Fruit fly (Drosophila melanogaster) whole organism, embryonic: ENCODE results near the gene CG13921.

Source experiments
- Awh ChIP-seq: fragments of 200-800 bp; sonication (Bioruptor generic); IDR thresholded peaks from 2 replicates; pipeline ENCODE4, ENCODE4 v1.3.6; 2022; ENCODE audit warnings: missing biosample characterization, missing genetic modification characterization
- CG10959 ChIP-seq: fragments of 200-800 bp; sonication (Bioruptor generic); IDR thresholded peaks from 2 replicates; pipeline ENCODE4 v1.3.6; 2022; ENCODE audit warnings: missing biosample characterization, missing genetic modification characterization
- CG11093 ChIP-seq: fragments of 200-800 bp; sonication (Bioruptor generic); IDR thresholded peaks from 3 replicates; pipeline ENCODE4 v1.3.6; 2022; ENCODE audit warnings: missing biosample characterization, missing genetic modification characterization
- CG12236 ChIP-seq: fragments of 200-800 bp; sonication (Bioruptor generic); optimal IDR thresholded peaks from 2 replicates; lab custom pipeline; 2016; ENCODE audit warnings: missing biosample characterization, missing genetic modification characterization
- CG13123 ChIP-seq: fragments of 200-800 bp; sonication (Bioruptor generic); optimal IDR thresholded peaks from 2 replicates; lab custom pipeline; 2016; ENCODE audit warnings: missing biosample characterization, missing genetic modification characterization
- CG13296 ChIP-seq: fragments of 200-800 bp; sonication (Bioruptor generic); optimal IDR thresholded peaks from 3 replicates; lab custom pipeline; 2018; ENCODE audit warnings: missing biosample characterization, mild to moderate bottlenecking, missing genetic modification characterization
- CG13775 ChIP-seq: fragments of 200-800 bp; sonication (Bioruptor generic); optimal IDR thresholded peaks from 3 replicates; lab custom pipeline; 2017; ENCODE audit warnings: missing biosample characterization, mild to moderate bottlenecking, missing genetic modification characterization
- CG1603 ChIP-seq: fragments of 200-800 bp; sonication (Bioruptor generic); optimal IDR thresholded peaks from 2 replicates; lab custom pipeline; 2019; ENCODE audit warnings: missing biosample characterization, mild to moderate bottlenecking, missing genetic modification characterization, moderate library complexity
- CG1647 ChIP-seq: fragments of 200-800 bp; sonication (Bioruptor generic); optimal IDR thresholded peaks from 3 replicates; lab custom pipeline; 2016; ENCODE audit warnings: missing biosample characterization, missing genetic modification characterization
- CG18262 ChIP-seq: fragments of 200-800 bp; optimal IDR thresholded peaks from 3 replicates; lab custom pipeline; 2019; ENCODE audit warnings: missing biosample characterization, mild to moderate bottlenecking, missing genetic modification characterization, moderate library complexity
- CG32767 ChIP-seq: fragments of 200-800 bp; sonication (Bioruptor generic); IDR thresholded peaks from 2 replicates; pipeline ENCODE4 v1.3.6; 2022; ENCODE audit warnings: missing biosample characterization, missing genetic modification characterization
- CG33557 ChIP-seq: fragments of 200-800 bp; sonication (Bioruptor generic); optimal IDR thresholded peaks from 2 replicates; lab custom pipeline; 2019; ENCODE audit warnings: missing biosample characterization, mild to moderate bottlenecking, missing genetic modification characterization, moderate library complexity
- CG3407 ChIP-seq: fragments of 200-800 bp; sonication (Bioruptor generic); optimal IDR thresholded peaks from 2 replicates; lab custom pipeline; 2018; ENCODE audit warnings: missing biosample characterization, mild to moderate bottlenecking, missing genetic modification characterization
- CG3847 ChIP-seq: fragments of 200-800 bp; sonication (Bioruptor generic); IDR thresholded peaks from 2 replicates; pipeline ENCODE4 v1.3.6; 2022; ENCODE audit warnings: missing biosample characterization, missing genetic modification characterization
- CG6175 ChIP-seq: fragments of 200-800 bp; sonication (Bioruptor generic); IDR thresholded peaks from 3 replicates; pipeline ENCODE4 v1.3.6; 2022; ENCODE audit warnings: missing biosample characterization, missing genetic modification characterization
- CG6254 ChIP-seq: fragments of 200-800 bp; sonication (Bioruptor generic); optimal IDR thresholded peaks from 3 replicates; lab custom pipeline; 2017; ENCODE audit warnings: mild to moderate bottlenecking, missing biosample characterization, missing genetic modification reagents, missing genetic modification characterization
- CG7786 ChIP-seq: fragments of 200-800 bp; sonication (Bioruptor generic); optimal IDR thresholded peaks from 2 replicates; lab custom pipeline; 2016; ENCODE audit warnings: missing biosample characterization, missing genetic modification characterization
- CG8478 ChIP-seq: fragments of >200 bp; optimal IDR thresholded peaks from 2 replicates; lab custom pipeline; 2018
- CG8924 ChIP-seq: fragments of 200-800 bp; optimal IDR thresholded peaks from 3 replicates; lab custom pipeline; 2019; ENCODE audit warnings: missing biosample characterization, mild to moderate bottlenecking, missing genetic modification characterization, moderate library complexity
- Dad ChIP-seq: fragments of 200-800 bp; sonication (Bioruptor generic); optimal IDR thresholded peaks from 3 replicates; lab custom pipeline; 2016; ENCODE audit warnings: missing biosample characterization, missing genetic modification characterization
- Dip2 ChIP-seq: fragments of 200-800 bp; sonication (Bioruptor generic); IDR thresholded peaks from 2 replicates; pipeline ENCODE4 v1.3.6; 2022; ENCODE audit warnings: missing biosample characterization, missing genetic modification characterization
- Dip3 ChIP-seq: fragments of 200-800 bp; sonication (Bioruptor generic); optimal IDR thresholded peaks from 3 replicates; lab custom pipeline; 2016; ENCODE audit warnings: missing biosample characterization, missing genetic modification characterization
- Dll ChIP-seq: fragments of 200-800 bp; sonication (Bioruptor generic); IDR thresholded peaks from 4 replicates; pipeline ENCODE4 v1.3.6; 2022; ENCODE audit warnings: missing biosample characterization, missing genetic modification characterization; ENCODE audit not compliant: partially characterized antibody
- Doc3 ChIP-seq: fragments of 200-800 bp; sonication (Bioruptor generic); IDR thresholded peaks from 3 replicates; pipeline ENCODE4 v1.3.6; 2022; ENCODE audit warnings: missing biosample characterization, missing genetic modification characterization; ENCODE audit not compliant: partially characterized antibody
- Ets65A ChIP-seq: fragments of 200-800 bp; sonication (Bioruptor generic); peaks from one replicate; lab custom pipeline; 2016; ENCODE audit warnings: missing biosample characterization, missing genetic modification characterization
- Hmr ChIP-seq: fragments of 200-800 bp; sonication (Bioruptor generic); optimal IDR thresholded peaks from 3 replicates; lab custom pipeline; 2017; ENCODE audit warnings: mild to moderate bottlenecking, missing biosample characterization, missing genetic modification reagents, missing genetic modification characterization
- Hmx ChIP-seq: fragments of 200-800 bp; sonication (Bioruptor generic); optimal IDR thresholded peaks from 2 replicates; lab custom pipeline; 2016; ENCODE audit warnings: missing biosample characterization, missing genetic modification characterization
- Myb ChIP-seq: fragments of 200-800 bp; sonication (Bioruptor generic); optimal IDR thresholded peaks from 2 replicates; lab custom pipeline; 2016; ENCODE audit warnings: missing biosample characterization, missing genetic modification characterization
- NFAT ChIP-seq: fragments of 200-800 bp; sonication (Bioruptor generic); IDR thresholded peaks from 2 replicates; pipeline ENCODE4 v1.3.6; 2022; ENCODE audit warnings: missing biosample characterization, missing genetic modification characterization
- NK7.1 ChIP-seq: fragments of 200-800 bp; sonication (Bioruptor generic); optimal IDR thresholded peaks from 3 replicates; lab custom pipeline; 2016; ENCODE audit warnings: missing biosample characterization, missing genetic modification characterization
- Oaz ChIP-seq: fragments of 200-800 bp; sonication (Bioruptor generic); IDR thresholded peaks from 2 replicates; pipeline ENCODE4 v1.3.6; 2022; ENCODE audit warnings: missing biosample characterization, missing genetic modification characterization
- Oli ChIP-seq: fragments of 200-800 bp; sonication (Bioruptor generic); optimal IDR thresholded peaks from 2 replicates; lab custom pipeline; 2018; ENCODE audit warnings: missing biosample characterization, mild to moderate bottlenecking, missing genetic modification characterization, moderate library complexity
- PHDP ChIP-seq: fragments of 200-800 bp; sonication (Bioruptor generic); optimal IDR thresholded peaks from 3 replicates; lab custom pipeline; 2018; ENCODE audit warnings: missing biosample characterization, mild to moderate bottlenecking, missing genetic modification characterization, moderate library complexity
- Rfx ChIP-seq: fragments of 200-800 bp; sonication (Bioruptor generic); IDR thresholded peaks from 2 replicates; pipeline ENCODE4 v1.3.6; 2022; ENCODE audit warnings: missing biosample characterization, missing genetic modification characterization
- ab ChIP-seq: fragments of 200-800 bp; sonication (Bioruptor generic); optimal IDR thresholded peaks from 2 replicates; lab custom pipeline; 2016; ENCODE audit warnings: missing biosample characterization, missing genetic modification characterization
- aop ChIP-seq: fragments of 200-800 bp; sonication (Bioruptor generic); IDR thresholded peaks from 2 replicates; pipeline ENCODE4 v1.3.6; 2022; ENCODE audit warnings: missing biosample characterization, missing genetic modification characterization
- az2 ChIP-seq: fragments of 200-800 bp; sonication (Bioruptor generic); optimal IDR thresholded peaks from 3 replicates; lab custom pipeline; 2016; ENCODE audit warnings: missing biosample characterization, missing genetic modification characterization
- cg ChIP-seq: fragments of 200-800 bp; sonication (Bioruptor generic); optimal IDR thresholded peaks from 3 replicates; lab custom pipeline; 2019; ENCODE audit warnings: missing biosample characterization, mild to moderate bottlenecking, missing genetic modification characterization, moderate library complexity
- da ChIP-seq: fragments of 200-800 bp; sonication (Bioruptor generic); optimal IDR thresholded peaks from 2 replicates; lab custom pipeline; 2016; ENCODE audit warnings: missing biosample characterization, missing genetic modification characterization
- ewg ChIP-seq: fragments of 200-800 bp; sonication (Bioruptor generic); optimal IDR thresholded peaks from 3 replicates; lab custom pipeline; 2017; ENCODE audit warnings: mild to moderate bottlenecking, missing biosample characterization, missing genetic modification reagents, missing genetic modification characterization
- fd102C ChIP-seq: fragments of 200-800 bp; sonication (Bioruptor generic); optimal IDR thresholded peaks from 2 replicates; lab custom pipeline; 2018; ENCODE audit warnings: missing biosample characterization, mild to moderate bottlenecking, missing genetic modification characterization, moderate library complexity
- ftz-f1 ChIP-seq: fragments of 200-800 bp; sonication (Bioruptor generic); optimal IDR thresholded peaks from 2 replicates; lab custom pipeline; 2016; ENCODE audit warnings: missing biosample characterization, missing genetic modification characterization
- gt ChIP-seq: fragments of 200-800 bp; sonication (Bioruptor generic); IDR thresholded peaks from 2 replicates; pipeline ENCODE4 v1.3.6; 2022; ENCODE audit warnings: missing biosample characterization, missing genetic modification characterization
- her ChIP-seq: fragments of 200-800 bp; sonication (Bioruptor generic); optimal IDR thresholded peaks from 2 replicates; lab custom pipeline; 2016; ENCODE audit warnings: missing biosample characterization, missing genetic modification characterization
- inv ChIP-seq: fragments of 200-800 bp; sonication (Bioruptor generic); IDR thresholded peaks from 2 replicates; pipeline ENCODE4 v1.3.6; 2022; ENCODE audit warnings: missing biosample characterization, missing genetic modification characterization; ENCODE audit not compliant: partially characterized antibody
- kni ChIP-seq: fragments of 200-800 bp; sonication (Bioruptor generic); optimal IDR thresholded peaks from 3 replicates; lab custom pipeline; 2017; ENCODE audit warnings: mild to moderate bottlenecking, missing biosample characterization, missing genetic modification reagents, missing genetic modification characterization
- pnt ChIP-seq: fragments of 200-800 bp; sonication (Bioruptor generic); optimal IDR thresholded peaks from 3 replicates; lab custom pipeline; 2016; ENCODE audit warnings: missing biosample characterization, missing genetic modification characterization
- ttk ChIP-seq: fragments of 200-800 bp; sonication (Bioruptor generic); IDR thresholded peaks from 2 replicates; pipeline ENCODE4 v2.1.2; 2022; ENCODE audit warnings: missing biosample characterization, missing genetic modification characterization
- vnd ChIP-seq: fragments of 200-800 bp; sonication (Bioruptor generic); IDR thresholded peaks from 3 replicates; pipeline ENCODE4 v1.3.6; 2022; ENCODE audit warnings: missing biosample characterization, missing genetic modification characterization; ENCODE audit not compliant: partially characterized antibody
- wdn ChIP-seq: fragments of 200-800 bp; sonication (Bioruptor generic); IDR thresholded peaks from 2 replicates; pipeline ENCODE4 v1.3.6; 2022; ENCODE audit warnings: missing biosample characterization, missing genetic modification characterization
- zfh1 ChIP-seq: fragments of 200-800 bp; sonication (Bioruptor generic); IDR thresholded peaks from 3 replicates; pipeline ENCODE4 v1.3.6; 2022; ENCODE audit warnings: missing biosample characterization, missing genetic modification characterization

The CG13921 gene

dm6 chr3L:1741655-1742551 lies 4.8 kb upstream of the CG13921 start (continued):
- TF ChIP-seq CG13123 (GFP tag; lab: Kevin White, UChicago) (no peak), Dll (GFP tag; lab: Robert Waterston, UW) (no peak), Ets65A (GFP tag; lab: Kevin White, UChicago) (peak; percentile 79), inv (GFP tag; lab: Robert Waterston, UW) (no peak), zfh1 (GFP tag; lab: Robert Waterston, UW) (no peak), Dip3 (GFP tag; lab: Kevin White, UChicago) (no peak), CG18262 (no peak), CG8478 (lab: Kevin White, UChicago) (no peak), wdn (no peak), gt (no peak), CG1603 (no peak), CG13296 (GFP tag; lab: Kevin White, UChicago) (peak; percentile 60), da (GFP tag; lab: Kevin White, UChicago) (no peak), CG3407 (GFP tag; lab: Kevin White, UChicago) (no peak), CG6175 (GFP tag; lab: Robert Waterston, UW) (no peak), Myb (GFP tag; lab: Kevin White, UChicago) (no peak), pnt (no peak), Dad (GFP tag; lab: Kevin White, UChicago) (no peak), Awh (GFP tag; lab: Robert Waterston, UW) (no peak), Oli (no peak), CG11093 (GFP tag; lab: Robert Waterston, UW) (no peak), Oaz (no peak), ttk (GFP tag; lab: Robert Waterston, UW) (no peak), CG8924 (tag; lab: Kevin White, UChicago) (no peak), Hmx (no peak), ftz-f1 (GFP tag; lab: Kevin White, UChicago) (peak; percentile 5), Dip2 (no peak), aop (GFP tag; lab: Robert Waterston, UW) (no peak), CG6254 (peak; percentile 39), her (GFP tag; lab: Kevin White, UChicago) (no peak), Hmr (GFP tag; lab: Kevin White, UChicago) (peak; percentile 37), kni (GFP tag; lab: Kevin White, UChicago) (no peak), CG13775 (no peak), ewg (no peak), PHDP (no peak), CG3847 (GFP tag; lab: Robert Waterston, UW) (no peak), Rfx (GFP tag; lab: Robert Waterston, UW) (no peak), NFAT (GFP tag; lab: Robert Waterston, UW) (peak; percentile 49; the same call in 1 of the 2 replicates), CG10959 (GFP tag; lab: Robert Waterston, UW) (no peak), cg (GFP tag; lab: Kevin White, UChicago) (no peak), vnd (GFP tag; lab: Robert Waterston, UW) (no peak), Doc3 (GFP tag; lab: Robert Waterston, UW) (no peak), fd102C (no peak), CG7786 (no peak), CG32767 (GFP tag; lab: Robert Waterston, UW) (no peak), ab (GFP tag; lab: Kevin White, UChicago) (no peak), CG1647 (GFP tag; lab: Kevin White, UChicago) (no peak), CG12236 (GFP tag; lab: Kevin White, UChicago) (no peak), az2 (GFP tag; lab: Kevin White, UChicago) (no peak), CG33557 (GFP tag; lab: Kevin White, UChicago) (no peak), NK7.1 (GFP tag; lab: Kevin White, UChicago) (no peak)
